Fruit fly (Drosophila melanogaster): Measurements from ENCODE around the gene CG8031.

DNA sequence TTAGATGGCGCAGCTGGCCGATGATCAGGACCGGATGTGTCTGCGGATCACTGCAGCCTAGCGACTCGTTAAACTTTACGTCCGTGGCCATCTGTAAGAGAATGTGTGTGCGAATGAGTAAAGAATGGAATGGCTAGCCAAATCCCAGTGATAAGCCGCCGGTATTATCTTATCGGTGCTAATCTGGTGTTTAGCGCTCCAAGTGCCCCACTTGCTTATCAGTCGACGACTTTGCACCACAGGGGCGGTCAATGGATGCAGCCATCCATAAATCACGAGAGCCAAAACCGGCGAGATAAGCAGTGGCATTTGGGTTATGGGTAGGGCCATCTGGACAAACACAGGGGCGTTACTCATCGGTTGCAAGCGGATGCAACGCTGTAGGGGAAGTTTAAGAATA lies 50.9 kb downstream of the CG8031 start:
- TF ChIP-seq Mnt (GFP tag; optimal IDR thresholded peaks at IDR 0.05), result no peak
- TF ChIP-seq cnc (optimal IDR thresholded peaks at IDR 0.05), result no peak
- TF ChIP-seq Clk (GFP tag; optimal IDR thresholded peaks at IDR 0.05), result no peak
- no peak for TF ChIP-seq toe (GFP tag; optimal IDR thresholded peaks at IDR 0.05)
